Fruit fly (Drosophila melanogaster): ENCODE measurements around the gene CG13700.

Gene CG13700

dm6 chr3L:18301160-18301559 lies at the start of gene CG13700:
TSS of gene CG13700 (minus strand) at chr3L:18301260.
- no peak for TF ChIP-seq CG14711 (tag; optimal IDR thresholded peaks at IDR 0.05)
- no peak for TF ChIP-seq Clk (GFP tag; optimal IDR thresholded peaks at IDR 0.05)
- TF ChIP-seq CG1620 (GFP tag; optimal IDR thresholded peaks at IDR 0.05): no peak
- no peak for TF ChIP-seq kay (GFP tag; ENCODE audit: borderline replicate concordance)
- no peak for TF ChIP-seq cnc (optimal IDR thresholded peaks at IDR 0.05)
- TF ChIP-seq Mnt (GFP tag; optimal IDR thresholded peaks at IDR 0.05): no peak
- no peak for TF ChIP-seq CG5204 (GFP tag; optimal IDR thresholded peaks at IDR 0.05)
- TF ChIP-seq ovo (GFP tag; optimal IDR thresholded peaks at IDR 0.05): no peak
- TF ChIP-seq toe (GFP tag; optimal IDR thresholded peaks at IDR 0.05): no peak
- TF ChIP-seq CG12768 (GFP tag; optimal IDR thresholded peaks at IDR 0.05): no peak
- no peak for TF ChIP-seq CG33017 (tag; optimal IDR thresholded peaks at IDR 0.05)
- TF ChIP-seq Crg-1 (GFP tag; optimal IDR thresholded peaks at IDR 0.05): no peak
- no peak for TF ChIP-seq tj (GFP tag; optimal IDR thresholded peaks at IDR 0.05)
- no peak for TF ChIP-seq pad (GFP tag; optimal IDR thresholded peaks at IDR 0.05)
- TF ChIP-seq CG7045 (GFP tag; optimal IDR thresholded peaks at IDR 0.05): no peak

dm6 chr3L:18350504-18350903 lies 49.4 kb upstream of the CG13700 start:
- TF ChIP-seq bab1 (GFP tag; optimal IDR thresholded peaks at IDR 0.05) (no peak), Crg-1 (GFP tag; optimal IDR thresholded peaks at IDR 0.05) (no peak), CG14711 (tag; optimal IDR thresholded peaks at IDR 0.05) (no peak), CG7101 (tag; optimal IDR thresholded peaks at IDR 0.05) (no peak), kay (GFP tag; ENCODE audit: borderline replicate concordance) (no peak), pad (GFP tag; optimal IDR thresholded peaks at IDR 0.05) (no peak), CG11617 (GFP tag; optimal IDR thresholded peaks at IDR 0.05) (no peak)

dm6 chr3L:18349090-18349709 lies 48.1 kb upstream of the CG13700 start:
- no peak for TF ChIP-seq CG1620 (GFP tag; optimal IDR thresholded peaks at IDR 0.05)
- TF ChIP-seq tj (GFP tag; optimal IDR thresholded peaks at IDR 0.05): no peak
- no peak for TF ChIP-seq CG11617 (GFP tag; optimal IDR thresholded peaks at IDR 0.05)
- no peak for TF ChIP-seq CG12768 (GFP tag; optimal IDR thresholded peaks at IDR 0.05)
- TF ChIP-seq CG7101 (tag; optimal IDR thresholded peaks at IDR 0.05): no peak
- TF ChIP-seq toe (GFP tag; optimal IDR thresholded peaks at IDR 0.05): no peak
- TF ChIP-seq pad (GFP tag; optimal IDR thresholded peaks at IDR 0.05): no peak
- no peak for TF ChIP-seq Crg-1 (GFP tag; optimal IDR thresholded peaks at IDR 0.05)
- TF ChIP-seq CG14711 (tag; optimal IDR thresholded peaks at IDR 0.05): no peak
- TF ChIP-seq bab1 (GFP tag; optimal IDR thresholded peaks at IDR 0.05): no peak
- TF ChIP-seq kay (GFP tag; ENCODE audit: borderline replicate concordance): no peak
- TF ChIP-seq Mnt (GFP tag; optimal IDR thresholded peaks at IDR 0.05): no peak
- TF ChIP-seq Clk (GFP tag; optimal IDR thresholded peaks at IDR 0.05): no peak
- TF ChIP-seq Hr96 (GFP tag; optimal IDR thresholded peaks at IDR 0.05): no peak
- TF ChIP-seq CG5204 (GFP tag; optimal IDR thresholded peaks at IDR 0.05): no peak
- TF ChIP-seq cnc (optimal IDR thresholded peaks at IDR 0.05): no peak
- TF ChIP-seq ovo (GFP tag; optimal IDR thresholded peaks at IDR 0.05): no peak
- no peak for TF ChIP-seq CG33017 (tag; optimal IDR thresholded peaks at IDR 0.05)
- TF ChIP-seq cic (GFP tag; optimal IDR thresholded peaks at IDR 0.05): no peak

dm6 chr3L:18348664-18349063 lies 47.6 kb upstream of the CG13700 start:
- no peak for TF ChIP-seq CG1620 (GFP tag; optimal IDR thresholded peaks at IDR 0.05)
- no peak for TF ChIP-seq CG14711 (tag; optimal IDR thresholded peaks at IDR 0.05)
- no peak for TF ChIP-seq Crg-1 (GFP tag; optimal IDR thresholded peaks at IDR 0.05)

dm6 chr3L:18348040-18348439 lies 47.0 kb upstream of the CG13700 start:
- TF ChIP-seq Crg-1 (GFP tag; optimal IDR thresholded peaks at IDR 0.05): no peak
- no peak for TF ChIP-seq bab1 (GFP tag; optimal IDR thresholded peaks at IDR 0.05)
- no peak for TF ChIP-seq CG7045 (GFP tag; optimal IDR thresholded peaks at IDR 0.05)
- TF ChIP-seq CG1620 (GFP tag; optimal IDR thresholded peaks at IDR 0.05): no peak
- no peak for TF ChIP-seq CG12768 (GFP tag; optimal IDR thresholded peaks at IDR 0.05)
- TF ChIP-seq CG5204 (GFP tag; optimal IDR thresholded peaks at IDR 0.05): no peak
- TF ChIP-seq Mnt (GFP tag; optimal IDR thresholded peaks at IDR 0.05): no peak
- TF ChIP-seq CG33017 (tag; optimal IDR thresholded peaks at IDR 0.05): no peak
- TF ChIP-seq Clk (GFP tag; optimal IDR thresholded peaks at IDR 0.05): no peak
- TF ChIP-seq pad (GFP tag; optimal IDR thresholded peaks at IDR 0.05): no peak

dm6 chr3L:18344957-18345356 lies 43.9 kb upstream of the CG13700 start:
- TF ChIP-seq Clk (GFP tag; optimal IDR thresholded peaks at IDR 0.05): no peak
- no peak for TF ChIP-seq CG11617 (GFP tag; optimal IDR thresholded peaks at IDR 0.05)
- no peak for TF ChIP-seq tj (GFP tag; optimal IDR thresholded peaks at IDR 0.05)
- no peak for TF ChIP-seq CG7045 (GFP tag; optimal IDR thresholded peaks at IDR 0.05)
- no peak for TF ChIP-seq CG1620 (GFP tag; optimal IDR thresholded peaks at IDR 0.05)
- no peak for TF ChIP-seq CG33017 (tag; optimal IDR thresholded peaks at IDR 0.05)
- no peak for TF ChIP-seq kay (GFP tag; ENCODE audit: borderline replicate concordance)
- TF ChIP-seq Hr96 (GFP tag; optimal IDR thresholded peaks at IDR 0.05): no peak
- no peak for TF ChIP-seq ovo (GFP tag; optimal IDR thresholded peaks at IDR 0.05)
- no peak for TF ChIP-seq bab1 (GFP tag; optimal IDR thresholded peaks at IDR 0.05)

dm6 chr3L:18334253-18334652 lies 33.2 kb upstream of the CG13700 start:
- TF ChIP-seq CG33017 (tag; optimal IDR thresholded peaks at IDR 0.05) (no peak), Mnt (GFP tag; optimal IDR thresholded peaks at IDR 0.05) (no peak), pad (GFP tag; optimal IDR thresholded peaks at IDR 0.05) (no peak), CG7101 (tag; optimal IDR thresholded peaks at IDR 0.05) (no peak), CG5204 (GFP tag; optimal IDR thresholded peaks at IDR 0.05) (no peak), bab1 (GFP tag; optimal IDR thresholded peaks at IDR 0.05) (no peak), kay (GFP tag; ENCODE audit: borderline replicate concordance) (no peak), CG1620 (GFP tag; optimal IDR thresholded peaks at IDR 0.05) (no peak), CG11617 (GFP tag; optimal IDR thresholded peaks at IDR 0.05) (no peak), CG7045 (GFP tag; optimal IDR thresholded peaks at IDR 0.05) (no peak), CG14711 (tag; optimal IDR thresholded peaks at IDR 0.05) (no peak), tj (GFP tag; optimal IDR thresholded peaks at IDR 0.05) (no peak), Clk (GFP tag; optimal IDR thresholded peaks at IDR 0.05) (no peak), toe (GFP tag; optimal IDR thresholded peaks at IDR 0.05) (no peak)

Data from whole organism, adult.